Worm (Caenorhabditis elegans): ENCODE data around the gene B0303.11.

DNA sequence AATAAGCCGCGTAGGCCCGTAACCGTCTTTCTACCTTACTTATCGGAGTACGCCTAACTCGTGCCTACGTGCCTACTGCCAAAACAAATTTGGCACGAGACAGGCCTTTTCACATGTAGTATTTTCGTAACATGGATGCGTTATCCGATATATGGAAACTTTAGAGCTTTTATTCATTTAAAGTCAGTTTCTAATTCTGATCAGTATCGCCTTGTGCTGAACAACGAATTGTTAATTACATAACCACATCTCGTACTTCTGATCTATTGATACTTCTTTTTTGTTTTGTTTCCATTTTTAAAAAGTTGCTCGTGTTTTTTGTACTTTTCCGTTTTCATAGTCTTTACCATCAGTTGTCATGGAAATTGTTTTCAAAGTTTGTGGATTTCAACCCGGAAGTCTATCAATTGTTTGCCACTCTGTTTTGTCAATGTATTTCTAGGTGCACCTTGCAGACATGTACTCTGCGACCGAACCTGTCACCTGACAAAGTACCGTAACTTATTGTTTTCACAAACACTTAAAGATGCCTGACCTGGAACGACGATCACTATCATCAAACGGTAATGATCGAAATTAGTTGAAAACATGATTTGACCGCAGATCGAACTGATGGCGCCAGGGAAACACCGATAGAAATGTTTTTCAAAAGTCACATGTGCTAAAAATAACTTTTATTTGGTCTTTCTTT lies 52.4 kb downstream of the B0303.11 start:
- TF ChIP-seq pha-4 (tag; optimal IDR thresholded peaks at IDR 0.05) (no peak), ces-1 (GFP tag; optimal IDR thresholded peaks at IDR 0.05) (no peak), snpc-4 (tag; optimal IDR thresholded peaks at IDR 0.05) (no peak), ham-2 (GFP tag; optimal IDR thresholded peaks at IDR 0.05) (no peak), nhr-12 (tag; optimal IDR thresholded peaks at IDR 0.05) (no peak), unc-62 (GFP tag; optimal IDR thresholded peaks at IDR 0.05) (no peak), drap-1 (GFP tag; optimal IDR thresholded peaks at IDR 0.05) (no peak), ceh-39 (tag; optimal IDR thresholded peaks at IDR 0.05) (no peak), blmp-1 (tag; optimal IDR thresholded peaks at IDR 0.05) (no peak), lin-13 (tag; optimal IDR thresholded peaks at IDR 0.05) (no peak), bed-3 (GFP tag; optimal IDR thresholded peaks at IDR 0.05) (no peak), nhr-76 (tag; optimal IDR thresholded peaks at IDR 0.05) (no peak), elt-3 (tag; optimal IDR thresholded peaks at IDR 0.05) (no peak)
